Fruit fly (Drosophila melanogaster) whole organism, embryonic: ENCODE measurements around the gene CG7149.

Experiments
- ATbp ChIP-seq: fragments of 200-800 bp; sonication (Bioruptor generic); optimal IDR thresholded peaks from 2 replicates; lab custom pipeline; 2017; ENCODE audit warnings: missing biosample characterization, mild to moderate bottlenecking, missing genetic modification characterization, missing genetic modification reagents
- Antp ChIP-seq: fragments of 200-800 bp; sonication (Bioruptor generic); optimal IDR thresholded peaks from 3 replicates; lab custom pipeline; 2016; ENCODE audit warnings: missing biosample characterization, missing genetic modification characterization
- CG10209 ChIP-seq: fragments of 200-800 bp; sonication (Bioruptor generic); optimal IDR thresholded peaks from 3 replicates; lab custom pipeline; 2017; ENCODE audit warnings: missing biosample characterization, mild to moderate bottlenecking, missing genetic modification characterization, missing genetic modification reagents
- CG10274 ChIP-seq: fragments of 200-800 bp; sonication (Bioruptor generic); optimal IDR thresholded peaks from 3 replicates; lab custom pipeline; 2017; ENCODE audit warnings: missing biosample characterization, mild to moderate bottlenecking, missing genetic modification characterization
- CG10431 ChIP-seq: fragments of 200-800 bp; sonication (Bioruptor generic); optimal IDR thresholded peaks from 3 replicates; lab custom pipeline; 2018; ENCODE audit warnings: missing biosample characterization, mild to moderate bottlenecking, missing genetic modification characterization
- CG10543 ChIP-seq: fragments of 200-800 bp; sonication (Bioruptor generic); optimal IDR thresholded peaks from 3 replicates; lab custom pipeline; 2017; ENCODE audit warnings: missing biosample characterization, mild to moderate bottlenecking, missing genetic modification characterization, moderate library complexity
- CG10979 ChIP-seq: fragments of 200-800 bp; sonication (Bioruptor generic); optimal IDR thresholded peaks from 2 replicates; lab custom pipeline; 2018; ENCODE audit warnings: missing biosample characterization, mild to moderate bottlenecking, missing genetic modification characterization, moderate library complexity
- CG12942 ChIP-seq: fragments of 200-800 bp; sonication (Bioruptor generic); optimal IDR thresholded peaks from 3 replicates; lab custom pipeline; 2016; ENCODE audit warnings: missing biosample characterization, missing genetic modification characterization
- CG15479 ChIP-seq: fragments of 200-800 bp; sonication (Bioruptor generic); optimal IDR thresholded peaks from 3 replicates; lab custom pipeline; 2019; ENCODE audit warnings: missing biosample characterization, mild to moderate bottlenecking, missing genetic modification characterization, moderate library complexity
- CG17186 ChIP-seq: fragments of 200-800 bp; sonication (Bioruptor generic); optimal IDR thresholded peaks from 3 replicates; lab custom pipeline; 2017; ENCODE audit warnings: missing biosample characterization, missing genetic modification reagents, missing genetic modification characterization
- CG17328 ChIP-seq: fragments of 200-800 bp; sonication (Bioruptor generic); IDR thresholded peaks from 2 replicates; pipeline ENCODE4 v1.3.6; 2022; ENCODE audit warnings: missing biosample characterization, missing genetic modification characterization
- CG17568 ChIP-seq: fragments of 200-800 bp; sonication (Bioruptor generic); optimal IDR thresholded peaks from 2 replicates; lab custom pipeline; 2018; ENCODE audit warnings: missing biosample characterization, mild to moderate bottlenecking, missing genetic modification characterization, moderate library complexity
- CG18619 ChIP-seq: fragments of 200-800 bp; sonication (Bioruptor generic); optimal IDR thresholded peaks from 3 replicates; lab custom pipeline; 2017; ENCODE audit warnings: missing biosample characterization, mild to moderate bottlenecking, missing genetic modification characterization
- CG2875 ChIP-seq: fragments of 200-800 bp; sonication (Bioruptor generic); optimal IDR thresholded peaks from 2 replicates; lab custom pipeline; 2017; ENCODE audit warnings: missing biosample characterization, mild to moderate bottlenecking, missing genetic modification characterization, missing genetic modification reagents
- CG4730 ChIP-seq: fragments of 200-800 bp; sonication (Bioruptor generic); IDR thresholded peaks from 2 replicates; pipeline ENCODE4 v1.3.6; 2022; ENCODE audit warnings: missing biosample characterization, missing genetic modification characterization
- CG7839 ChIP-seq: fragments of 200-800 bp; sonication (Bioruptor generic); optimal IDR thresholded peaks from 3 replicates; lab custom pipeline; 2018; ENCODE audit warnings: missing biosample characterization, mild to moderate bottlenecking, missing genetic modification characterization, moderate library complexity
- CoRest ChIP-seq: fragments of 200-800 bp; sonication (Bioruptor generic); optimal IDR thresholded peaks from 3 replicates; lab custom pipeline; 2018; ENCODE audit warnings: missing biosample characterization, mild to moderate bottlenecking, missing genetic modification characterization, moderate library complexity
- D ChIP-seq, 2 experiments: fragments of 200-800 bp in 1 of 2; fragments of >200 bp in 1 of 2; sonication (Bioruptor generic) in 1 of 2; optimal IDR thresholded peaks; 2 replicates in 1 of 2; 3 replicates in 1 of 2; lab custom pipeline; 2017; ENCODE audit warnings: mild to moderate bottlenecking in 1 of 2, missing biosample characterization in 1 of 2, missing genetic modification characterization in 1 of 2, missing genetic modification reagents in 1 of 2
- Dad ChIP-seq: fragments of 200-800 bp; sonication (Bioruptor generic); optimal IDR thresholded peaks from 3 replicates; lab custom pipeline; 2016; ENCODE audit warnings: missing biosample characterization, missing genetic modification characterization
- Doc2 ChIP-seq: fragments of 200-800 bp; sonication (Bioruptor generic); IDR thresholded peaks from 2 replicates; pipeline ENCODE4 v1.3.6; 2022; ENCODE audit warnings: missing biosample characterization, missing genetic modification characterization
- E2f1 ChIP-seq: fragments of 200-800 bp; sonication (Bioruptor generic); IDR thresholded peaks from 2 replicates; pipeline ENCODE4 v1.3.6; 2022; ENCODE audit warnings: missing biosample characterization, missing genetic modification characterization
- Ets97D ChIP-seq: fragments of 200-800 bp; sonication (Bioruptor generic); optimal IDR thresholded peaks from 3 replicates; lab custom pipeline; 2016; ENCODE audit warnings: missing biosample characterization, missing genetic modification characterization
- HmgD ChIP-seq: fragments of 200-800 bp; sonication (Bioruptor generic); optimal IDR thresholded peaks from 3 replicates; lab custom pipeline; 2016; ENCODE audit warnings: missing biosample characterization, missing genetic modification characterization
- HmgZ ChIP-seq: fragments of 200-800 bp; sonication (Bioruptor generic); optimal IDR thresholded peaks from 2 replicates; lab custom pipeline; 2018; ENCODE audit warnings: missing biosample characterization, mild to moderate bottlenecking, missing genetic modification characterization
- Lhr ChIP-seq: fragments of 200-800 bp; sonication (Bioruptor generic); optimal IDR thresholded peaks from 3 replicates; lab custom pipeline; 2017; ENCODE audit warnings: mild to moderate bottlenecking, missing biosample characterization, missing genetic modification reagents, missing genetic modification characterization
- Lim3 ChIP-seq: fragments of 200-800 bp; sonication (Bioruptor generic); IDR thresholded peaks from 2 replicates; pipeline ENCODE4 v1.3.6; 2022; ENCODE audit warnings: missing biosample characterization, missing genetic modification characterization
- Lpt ChIP-seq: fragments of >200 bp; optimal IDR thresholded peaks from 2 replicates; lab custom pipeline; 2018; ENCODE audit warnings: missing biosample characterization, missing genetic modification characterization
- NC2α ChIP-seq: fragments of 200-800 bp; sonication (Bioruptor generic); optimal IDR thresholded peaks from 2 replicates; lab custom pipeline; 2016; ENCODE audit warnings: missing biosample characterization, missing genetic modification characterization
- NC2β ChIP-seq: fragments of 200-800 bp; sonication (Bioruptor generic); optimal IDR thresholded peaks from 2 replicates; lab custom pipeline; 2016; ENCODE audit warnings: missing biosample characterization, missing genetic modification characterization
- Neu2 ChIP-seq: fragments of 200-800 bp; sonication (Bioruptor generic); optimal IDR thresholded peaks from 3 replicates; lab custom pipeline; 2016; ENCODE audit warnings: missing biosample characterization, missing genetic modification characterization, borderline replicate concordance
- Oli ChIP-seq: fragments of 200-800 bp; sonication (Bioruptor generic); optimal IDR thresholded peaks from 2 replicates; lab custom pipeline; 2018; ENCODE audit warnings: missing biosample characterization, mild to moderate bottlenecking, missing genetic modification characterization, moderate library complexity
- Pdp1 ChIP-seq, 2 experiments: fragments of 200-800 bp; sonication (Bioruptor generic); optimal IDR thresholded peaks; 3 replicates each; lab custom pipeline; 2016; ENCODE audit warnings: missing biosample characterization in 2 of 2, missing genetic modification characterization in 2 of 2, mild to moderate bottlenecking in 1 of 2, moderate library complexity in 1 of 2
- Tbp ChIP-seq: fragments of >200 bp; optimal IDR thresholded peaks from 2 replicates; lab custom pipeline; 2018; ENCODE audit warnings: missing biosample characterization, missing genetic modification characterization
- Vsx1 ChIP-seq: fragments of 200-800 bp; sonication (Bioruptor generic); optimal IDR thresholded peaks from 2 replicates; lab custom pipeline; 2017; ENCODE audit warnings: missing biosample characterization, mild to moderate bottlenecking, missing genetic modification characterization, missing genetic modification reagents
- ac ChIP-seq: fragments of 200-800 bp; sonication (Bioruptor generic); optimal IDR thresholded peaks from 3 replicates; lab custom pipeline; 2017; ENCODE audit warnings: missing biosample characterization, mild to moderate bottlenecking, missing genetic modification characterization
- amos ChIP-seq: fragments of 200-800 bp; sonication (Bioruptor generic); IDR thresholded peaks from 2 replicates; pipeline ENCODE4 v1.3.6; 2022; ENCODE audit warnings: missing biosample characterization, missing genetic modification characterization; ENCODE audit not compliant: partially characterized antibody
- btn ChIP-seq: fragments of 200-800 bp; sonication (Bioruptor generic); optimal IDR thresholded peaks from 2 replicates; lab custom pipeline; 2016; ENCODE audit warnings: missing biosample characterization, missing genetic modification characterization
- cad ChIP-seq: fragments of >200 bp; optimal IDR thresholded peaks from 2 replicates; lab custom pipeline; 2017; ENCODE audit warnings: missing biosample characterization, missing genetic modification characterization
- gsb ChIP-seq: fragments of 200-800 bp; sonication (Bioruptor generic); IDR thresholded peaks from 2 replicates; pipeline ENCODE4 v1.3.6; 2022; ENCODE audit warnings: missing biosample characterization, missing genetic modification characterization
- inv ChIP-seq: fragments of 200-800 bp; sonication (Bioruptor generic); IDR thresholded peaks from 2 replicates; pipeline ENCODE4 v1.3.6; 2022; ENCODE audit warnings: missing biosample characterization, missing genetic modification characterization; ENCODE audit not compliant: partially characterized antibody
- lilli ChIP-seq: fragments of 200-800 bp; sonication (Bioruptor generic); optimal IDR thresholded peaks from 3 replicates; lab custom pipeline; 2016; ENCODE audit warnings: missing biosample characterization, missing genetic modification characterization
- pan ChIP-seq, 4 experiments: fragments of >200 bp in 3 of 4; fragments of 200-800 bp in 1 of 4; sonication (Bioruptor generic) in 1 of 4; optimal IDR thresholded peaks in 3 of 4; IDR thresholded peaks in 1 of 4; 2 replicates each; pipeline versions ENCODE4 v1.3.6 to Lab custom; 2017 to 2022; ENCODE audit warnings: missing biosample characterization in 2 of 4, missing genetic modification characterization in 2 of 4, mixed read lengths in 1 of 4
- ro ChIP-seq: fragments of 200-800 bp; sonication (Bioruptor generic); IDR thresholded peaks from 2 replicates; pipeline ENCODE4 v1.3.6; 2022; ENCODE audit warnings: missing biosample characterization, missing genetic modification characterization
- run ChIP-seq: fragments of 200-800 bp; sonication (Bioruptor generic); optimal IDR thresholded peaks from 3 replicates; lab custom pipeline; 2018; ENCODE audit warnings: missing biosample characterization, mild to moderate bottlenecking, missing genetic modification characterization
- tna ChIP-seq: fragments of 200-800 bp; sonication (Bioruptor generic); IDR thresholded peaks from 2 replicates; pipeline ENCODE4 v1.3.6; 2022; ENCODE audit warnings: missing biosample characterization, missing genetic modification characterization; ENCODE audit not compliant: partially characterized antibody
- trem ChIP-seq: fragments of 200-800 bp; optimal IDR thresholded peaks from 3 replicates; lab custom pipeline; 2019; ENCODE audit warnings: missing biosample characterization, mild to moderate bottlenecking, missing genetic modification characterization, moderate library complexity
- unpg ChIP-seq: fragments of 200-800 bp; sonication (Bioruptor generic); optimal IDR thresholded peaks from 3 replicates; lab custom pipeline; 2018; ENCODE audit warnings: missing biosample characterization, mild to moderate bottlenecking, missing genetic modification characterization, moderate library complexity
- yki ChIP-seq: fragments of >200 bp; optimal IDR thresholded peaks from 3 replicates; lab custom pipeline; 2018

Gene CG7149

dm6 chr2L:7811249-7812002, 21.1 kb upstream of the CG7149 start, which contains the start of gene LanB1 (continued):
- TF ChIP-seq CG10209 (GFP tag; lab: Kevin White, UChicago) = no peak
- peak; percentile 55; the same call in 1 of the 2 replicates for TF ChIP-seq tna (GFP tag; lab: Robert Waterston, UW)
- peak; percentile 39 for TF ChIP-seq trem (tag; lab: Kevin White, UChicago)
- TF ChIP-seq Lim3 = no peak
- TF ChIP-seq Oli = no peak
- TF ChIP-seq btn = no peak
- TF ChIP-seq Lhr (GFP tag; lab: Kevin White, UChicago) = no peak
- TF ChIP-seq inv (GFP tag; lab: Robert Waterston, UW) = peak; percentile 31; the same call in 1 of the 2 replicates
- no peak for TF ChIP-seq pan (optimal IDR thresholded peaks at IDR 0.05; lab: Kevin White, UChicago)
- TF ChIP-seq pan (GFP tag; optimal IDR thresholded peaks at IDR 0.05 in 1 of 2, IDR thresholded peaks at IDR 0.05 in 1 of 2) = peak in 1 of 2 experiments; percentile 5
- no peak for TF ChIP-seq Lpt (GFP tag; lab: Kevin White, UChicago)
- TF ChIP-seq lilli (GFP tag; lab: Kevin White, UChicago) = no peak
- TF ChIP-seq Vsx1 (GFP tag; lab: Kevin White, UChicago) = no peak
- TF ChIP-seq CG12942 = no peak
- no peak for TF ChIP-seq unpg
- TF ChIP-seq CG17328 (GFP tag; lab: Robert Waterston, UW) = no peak
- no peak for TF ChIP-seq Neu2
- TF ChIP-seq CG10431 (GFP tag; lab: Kevin White, UChicago) = no peak
- no peak for TF ChIP-seq CG10274 (GFP tag; lab: Kevin White, UChicago)
- no peak for TF ChIP-seq run (tag; lab: Kevin White, UChicago)
- TF ChIP-seq CG10543 (GFP tag; lab: Kevin White, UChicago) = no peak
- TF ChIP-seq CG17568 (GFP tag; lab: Kevin White, UChicago) = no peak
- TF ChIP-seq Antp (GFP tag; lab: Kevin White, UChicago) = no peak
- no peak for TF ChIP-seq CoRest (tag; lab: Kevin White, UChicago)
- TF ChIP-seq CG4730 (GFP tag; lab: Robert Waterston, UW) = no peak
- TF ChIP-seq ro (GFP tag; lab: Robert Waterston, UW) = no peak
- TF ChIP-seq HmgD = no peak
- no peak for TF ChIP-seq D (optimal IDR thresholded peaks at IDR 0.05; lab: Kevin White, UChicago)
- no peak for TF ChIP-seq D (GFP tag; optimal IDR thresholded peaks at IDR 0.05; lab: Kevin White, UChicago)
- TF ChIP-seq Doc2 (GFP tag; lab: Robert Waterston, UW) = no peak
- TF ChIP-seq gsb = no peak
- TF ChIP-seq E2f1 (GFP tag; lab: Robert Waterston, UW) = no peak
- no peak for TF ChIP-seq CG2875 (GFP tag; lab: Kevin White, UChicago)
- no peak for TF ChIP-seq CG18619 (GFP tag; lab: Kevin White, UChicago)
- TF ChIP-seq Ets97D = no peak
- TF ChIP-seq CG17186 (GFP tag; lab: Kevin White, UChicago) = no peak
- TF ChIP-seq NC2α (GFP tag; lab: Kevin White, UChicago) = no peak
- TF ChIP-seq CG15479 (GFP tag; lab: Kevin White, UChicago) = peak; percentile 29
- TF ChIP-seq yki (lab: Kevin White, UChicago) = no peak
- TF ChIP-seq ac (GFP tag; lab: Kevin White, UChicago) = peak; percentile 30
- no peak for TF ChIP-seq HmgZ (tag; lab: Kevin White, UChicago)
- TF ChIP-seq ATbp (GFP tag; lab: Kevin White, UChicago) = no peak
- no peak for TF ChIP-seq cad (GFP tag; lab: Kevin White, UChicago)
- TF ChIP-seq CG10979 (tag; lab: Kevin White, UChicago) = no peak
- no peak for TF ChIP-seq Pdp1 (GFP tag; optimal IDR thresholded peaks at IDR 0.05; lab: Kevin White, UChicago)
- no peak for TF ChIP-seq CG7839 (tag; lab: Kevin White, UChicago)
- TF ChIP-seq Tbp (GFP tag; lab: Kevin White, UChicago) = no peak
- peak; percentile 63; the same call in 1 of the 2 replicates for TF ChIP-seq amos
- TF ChIP-seq Dad = peak; percentile 19
- no peak for TF ChIP-seq NC2β (GFP tag; lab: Kevin White, UChicago)
